Fruit fly (Drosophila melanogaster): Measurements from ENCODE around the gene chrb.

DNA sequence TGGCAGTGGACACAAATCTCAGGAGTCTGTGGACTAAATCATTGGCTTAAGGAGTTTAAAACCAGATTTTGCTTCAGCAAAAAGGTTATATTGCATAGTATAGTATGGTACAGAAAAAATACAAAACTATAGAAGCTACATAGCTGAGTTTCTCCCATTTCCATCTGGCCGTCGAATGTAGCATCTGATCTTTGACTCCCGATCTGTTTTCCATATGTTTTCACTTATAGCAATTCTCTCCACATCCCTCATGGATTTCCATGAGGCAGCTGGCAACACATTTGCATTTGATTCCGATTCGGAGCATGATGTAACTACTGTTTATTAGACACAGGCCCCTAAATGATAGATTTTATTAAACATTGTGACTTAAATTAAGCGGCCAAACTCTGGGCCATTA, 46.6 kb upstream of the chrb start:
- TF ChIP-seq CG17806 (tag; optimal IDR thresholded peaks at IDR 0.05): no peak
- no peak for TF ChIP-seq CG10348 (GFP tag; IDR thresholded peaks at IDR 0.05)
- TF ChIP-seq CG8301 (tag; optimal IDR thresholded peaks at IDR 0.05): no peak
- no peak for TF ChIP-seq CG9948 (tag; optimal IDR thresholded peaks at IDR 0.05)
- no peak for TF ChIP-seq Pif1B (GFP tag; optimal IDR thresholded peaks at IDR 0.05)
- TF ChIP-seq EcR (GFP tag; optimal IDR thresholded peaks at IDR 0.05): no peak
- TF ChIP-seq Ets98B (GFP tag; IDR thresholded peaks at IDR 0.05): no peak
- no peak for TF ChIP-seq CG15710 (tag; optimal IDR thresholded peaks at IDR 0.05)
- no peak for TF ChIP-seq CG14655 (GFP tag; optimal IDR thresholded peaks at IDR 0.05)

All from whole organism, pupa.